Worm (Caenorhabditis elegans) whole organism, young adult: Measurements from ENCODE around the gene nuaf-3.

Source experiments
- B0019.2 ChIP-seq: fragments of 200-800 bp; sonication (Bioruptor generic); conservative IDR thresholded peaks from 2 replicates; pipeline ENCODE4 v1.3.6; 2022; ENCODE audit warnings: missing genetic modification reagents, missing genetic modification characterization, missing compliant biosample characterization
- B0261.1 ChIP-seq: sonication (generic microtip); optimal IDR thresholded peaks from 2 replicates; lab custom pipeline; 2016; ENCODE audit warnings: mild to moderate bottlenecking, missing genetic modification characterization, moderate library complexity, missing compliant biosample characterization
- C17E4.6 ChIP-seq: fragments of 200-800 bp; sonication (Bioruptor generic); IDR thresholded peaks from 2 replicates; pipeline ENCODE4 v1.3.6; 2022; ENCODE audit warnings: missing genetic modification reagents, missing genetic modification characterization, missing compliant biosample characterization
- F10E7.11 ChIP-seq: sonication (generic microtip); optimal IDR thresholded peaks from 2 replicates; lab custom pipeline; 2017; ENCODE audit warnings: mild to moderate bottlenecking, missing genetic modification characterization, moderate library complexity, missing compliant biosample characterization
- F39B2.1 ChIP-seq: fragments of 200-800 bp; sonication (Bioruptor generic); IDR thresholded peaks from 2 replicates; pipeline ENCODE4 v1.3.6; 2022; ENCODE audit warnings: missing genetic modification reagents, missing genetic modification characterization, missing compliant biosample characterization
- F49E8.2 ChIP-seq: sonication (generic microtip); optimal IDR thresholded peaks from 3 replicates; lab custom pipeline; 2017; ENCODE audit warnings: missing genetic modification characterization, mild to moderate bottlenecking, missing compliant biosample characterization, antibody characterized with exemption, moderate library complexity; ENCODE audit not compliant: insufficient read depth
- Y56A3A.18 ChIP-seq: fragments of 200-800 bp; sonication (Bioruptor generic); IDR thresholded peaks from 2 replicates; pipeline ENCODE4 v1.3.6; 2022; ENCODE audit warnings: missing genetic modification reagents, missing genetic modification characterization, missing compliant biosample characterization
- Y67H2A.10 ChIP-seq: fragments of 200-800 bp; sonication (Bioruptor generic); conservative IDR thresholded peaks from 2 replicates; pipeline ENCODE4 v1.3.6; 2022; ENCODE audit warnings: missing genetic modification reagents, missing genetic modification characterization, missing compliant biosample characterization
- ZK185.1 ChIP-seq: sonication (generic microtip); optimal IDR thresholded peaks from 2 replicates; lab custom pipeline; 2016; ENCODE audit warnings: mild to moderate bottlenecking, missing genetic modification characterization, missing compliant biosample characterization; ENCODE audit not compliant: poor library complexity, severe bottlenecking
- akir-1 ChIP-seq: fragments of 200-800 bp; sonication (Bioruptor generic); optimal IDR thresholded peaks from 2 replicates; lab custom pipeline; 2018; ENCODE audit warnings: mild to moderate bottlenecking, missing genetic modification characterization, moderate library complexity, missing compliant biosample characterization
- ama-1 ChIP-seq, 3 experiments: fragments of 150-350 bp in 1 of 3; sonication (generic microtip) in 2 of 3; optimal IDR thresholded peaks; 2 replicates each; lab custom pipeline; 2014 to 2018; ENCODE audit warnings: missing biosample characterization in 2 of 3, missing genetic modification characterization in 2 of 3, missing genetic modification reagents in 2 of 3
- cebp-1 ChIP-seq, 2 experiments: fragments of 200-800 bp in 1 of 2; sonication (Bioruptor generic) in 1 of 2; sonication (generic microtip) in 1 of 2; IDR thresholded peaks in 1 of 2; optimal IDR thresholded peaks in 1 of 2; 2 replicates each; pipeline versions ENCODE4 v1.3.6 to Lab custom; 2017 to 2022; ENCODE audit warnings: missing compliant biosample characterization in 2 of 2, missing genetic modification characterization in 2 of 2, mild to moderate bottlenecking in 1 of 2, missing genetic modification reagents in 1 of 2, moderate library complexity in 1 of 2
- ceh-40 ChIP-seq: fragments of 200-800 bp; sonication (Bioruptor generic); IDR thresholded peaks from 2 replicates; pipeline ENCODE4 v1.3.6; 2022; ENCODE audit warnings: missing genetic modification characterization, missing compliant biosample characterization
- ceh-58 ChIP-seq: fragments of 200-800 bp; sonication (Bioruptor generic); IDR thresholded peaks from 2 replicates; pipeline ENCODE4 v1.3.6; 2022; ENCODE audit warnings: missing genetic modification characterization, missing compliant biosample characterization
- ceh-91 ChIP-seq: fragments of 200-800 bp; sonication (Bioruptor generic); IDR thresholded peaks from 2 replicates; pipeline ENCODE4 v1.3.6; 2022; ENCODE audit warnings: missing genetic modification reagents, missing genetic modification characterization, missing compliant biosample characterization
- die-1 ChIP-seq: sonication (generic microtip); optimal IDR thresholded peaks from 2 replicates; lab custom pipeline; 2016; ENCODE audit warnings: missing genotype, mild to moderate bottlenecking, missing genetic modification characterization, missing compliant biosample characterization
- efl-1 ChIP-seq: fragments of 150-350 bp; optimal IDR thresholded peaks from 2 replicates; lab custom pipeline; 2014; ENCODE audit warnings: missing biosample characterization, missing genetic modification reagents, missing genetic modification characterization
- gei-17 ChIP-seq: fragments of 200-800 bp; sonication (Bioruptor generic); optimal IDR thresholded peaks from 2 replicates; lab custom pipeline; 2018; ENCODE audit warnings: mild to moderate bottlenecking, missing genetic modification characterization, missing compliant biosample characterization
- hlh-26 ChIP-seq: fragments of 200-800 bp; sonication (Bioruptor generic); conservative IDR thresholded peaks from 2 replicates; pipeline ENCODE4 v1.3.6; 2022; ENCODE audit warnings: missing genetic modification reagents, missing genetic modification characterization, missing compliant biosample characterization
- hsf-1 ChIP-seq: fragments of 200-800 bp; sonication (Bioruptor generic); IDR thresholded peaks from 2 replicates; pipeline ENCODE4 v1.3.6; 2022; ENCODE audit warnings: missing genetic modification reagents, missing genetic modification characterization, missing compliant biosample characterization
- lag-1 ChIP-seq: fragments of 200-800 bp; sonication (Bioruptor generic); IDR thresholded peaks from 2 replicates; pipeline ENCODE4 v1.3.6; 2022; ENCODE audit warnings: missing genetic modification reagents, missing genetic modification characterization, missing compliant biosample characterization
- let-526 ChIP-seq: fragments of 200-800 bp; sonication (Bioruptor generic); IDR thresholded peaks from 2 replicates; pipeline ENCODE4 v1.3.6; 2022; ENCODE audit warnings: missing genetic modification reagents, missing genetic modification characterization, missing compliant biosample characterization
- let-607 ChIP-seq, 2 experiments: fragments of 200-800 bp in 1 of 2; sonication (Bioruptor generic) in 1 of 2; sonication (generic microtip) in 1 of 2; optimal IDR thresholded peaks; 2 replicates each; lab custom pipeline; 2016 to 2018; ENCODE audit warnings: mild to moderate bottlenecking in 2 of 2, missing compliant biosample characterization in 2 of 2, missing genetic modification characterization in 2 of 2, moderate library complexity in 2 of 2, missing genotype in 1 of 2
- lin-35 ChIP-seq, 3 experiments: fragments of 150-350 bp in 2 of 3; sonication (generic microtip) in 1 of 3; optimal IDR thresholded peaks; 2 replicates each; lab custom pipeline; 2014 to 2018; ENCODE audit warnings: missing biosample characterization in 3 of 3, missing genetic modification characterization in 3 of 3, missing genetic modification reagents in 3 of 3
- lir-1 ChIP-seq: fragments of 200-800 bp; sonication (Bioruptor generic); conservative IDR thresholded peaks from 2 replicates; pipeline ENCODE4 v1.3.6; 2022; ENCODE audit warnings: missing genetic modification reagents, missing genetic modification characterization, missing compliant biosample characterization
- lsy-27 ChIP-seq: sonication (generic microtip); optimal IDR thresholded peaks from 2 replicates; lab custom pipeline; 2017; ENCODE audit warnings: missing genetic modification characterization, mild to moderate bottlenecking, missing compliant biosample characterization, antibody characterized with exemption, missing genotype, borderline replicate concordance; ENCODE audit not compliant: insufficient read depth
- madf-3 ChIP-seq: fragments of 200-800 bp; sonication (Bioruptor generic); IDR thresholded peaks from 2 replicates; pipeline ENCODE4 v1.3.6; 2022; ENCODE audit warnings: missing genetic modification reagents, missing genetic modification characterization, missing compliant biosample characterization
- madf-6 ChIP-seq: fragments of 200-800 bp; sonication (Bioruptor generic); IDR thresholded peaks from 2 replicates; pipeline ENCODE4 v1.3.6; 2022; ENCODE audit warnings: missing genetic modification reagents, missing genetic modification characterization, missing compliant biosample characterization
- nhr-80 ChIP-seq: sonication (generic microtip); optimal IDR thresholded peaks from 2 replicates; lab custom pipeline; 2016; ENCODE audit warnings: missing genetic modification characterization, missing compliant biosample characterization
- rec-8 ChIP-seq, 2 experiments: sonication (generic microtip); optimal IDR thresholded peaks; 2 replicates each; lab custom pipeline; 2016; ENCODE audit warnings: mild to moderate bottlenecking in 2 of 2, missing genetic modification characterization in 2 of 2, missing genetic modification reagents in 2 of 2, missing genotype in 2 of 2, missing biosample characterization in 1 of 2, missing compliant biosample characterization in 1 of 2, moderate library complexity in 1 of 2
- snpc-1.1 ChIP-seq: sonication (generic microtip); optimal IDR thresholded peaks from 2 replicates; lab custom pipeline; 2017; ENCODE audit warnings: missing genetic modification characterization, mild to moderate bottlenecking, missing compliant biosample characterization, antibody characterized with exemption, moderate library complexity, missing genotype, missing genetic modification reagents; ENCODE audit not compliant: insufficient read depth
- snpc-1.3 ChIP-seq: sonication (generic microtip); optimal IDR thresholded peaks from 2 replicates; lab custom pipeline; 2017; ENCODE audit warnings: missing genetic modification characterization, mild to moderate bottlenecking, missing compliant biosample characterization, antibody characterized with exemption, moderate library complexity, missing genotype, missing genetic modification reagents; ENCODE audit not compliant: insufficient read depth
- snpc-3.4 ChIP-seq: sonication (generic microtip); optimal IDR thresholded peaks from 2 replicates; lab custom pipeline; 2017; ENCODE audit warnings: missing genetic modification characterization, mild to moderate bottlenecking, missing compliant biosample characterization, antibody characterized with exemption, moderate library complexity, missing genotype, missing genetic modification reagents
- tbp1 ChIP-seq: fragments of 200-800 bp; sonication (Bioruptor generic); optimal IDR thresholded peaks from 2 replicates; lab custom pipeline; 2018; ENCODE audit warnings: mild to moderate bottlenecking, missing genetic modification characterization, missing compliant biosample characterization
- tbx-9 ChIP-seq: sonication (generic microtip); optimal IDR thresholded peaks from 2 replicates; lab custom pipeline; 2016; ENCODE audit warnings: borderline replicate concordance, missing genetic modification characterization, inconsistent platforms, missing compliant biosample characterization
- tlf-1 ChIP-seq: fragments of 200-800 bp; sonication (Bioruptor generic); optimal IDR thresholded peaks from 2 replicates; lab custom pipeline; 2018; ENCODE audit warnings: mild to moderate bottlenecking, missing genetic modification characterization, missing compliant biosample characterization
- unc-130 ChIP-seq: sonication (generic microtip); optimal IDR thresholded peaks from 2 replicates; lab custom pipeline; 2016; ENCODE audit warnings: missing genetic modification reagents, missing genetic modification characterization, missing compliant biosample characterization
- xnd-1 ChIP-seq: sonication (generic microtip); optimal IDR thresholded peaks from 2 replicates; lab custom pipeline; 2016; ENCODE audit warnings: missing genotype, missing genetic modification reagents, missing genetic modification characterization, missing compliant biosample characterization
- ztf-6 ChIP-seq: fragments of 200-800 bp; sonication (Bioruptor generic); IDR thresholded peaks from 2 replicates; pipeline ENCODE4 v1.3.6; 2022; ENCODE audit warnings: missing genetic modification reagents, missing genetic modification characterization, missing compliant biosample characterization

The nuaf-3 gene

ce11 chrIV:11142314-11143227 is 41.5 kb upstream of the nuaf-3 start, which contains the start of gene skih-2 (continued):
- TF ChIP-seq ztf-6 (GFP tag; lab: Robert Waterston, UW) (no peak), Y67H2A.10 (GFP tag; lab: Robert Waterston, UW) (no peak), ceh-91 (peak; percentile 73), madf-6 (GFP tag; lab: Robert Waterston, UW) (peak; percentile 95), cebp-1 (GFP tag; IDR thresholded peaks at IDR 0.05; lab: Robert Waterston, UW) (no peak), cebp-1 (tag; optimal IDR thresholded peaks at IDR 0.05; lab: Kevin White, UChicago) (no peak), ZK185.1 (no peak), hsf-1 (GFP tag; lab: Robert Waterston, UW) (peak; percentile 98), Y56A3A.18 (GFP tag; lab: Robert Waterston, UW) (no peak), snpc-3.4 (tag; lab: Kevin White, UChicago) (peak; percentile 14), xnd-1 (tag; lab: Kevin White, UChicago) (peak; percentile 91), akir-1 (GFP tag; lab: Kevin White, UChicago) (no peak), tbp1 (GFP tag; lab: Kevin White, UChicago) (no peak), tbx-9 (tag; lab: Kevin White, UChicago) (no peak), lir-1 (GFP tag; lab: Robert Waterston, UW) (no peak), B0261.1 (no peak), F49E8.2 (tag; lab: Kevin White, UChicago) (peak; percentile 66), let-526 (GFP tag; lab: Robert Waterston, UW) (no peak), ceh-40 (GFP tag; lab: Robert Waterston, UW) (no peak), ceh-58 (no peak), rec-8 (tag; optimal IDR thresholded peaks at IDR 0.05; lab: Kevin White, UChicago) (no peak)

- TF ChIP-seq nhr-80 (tag; lab: Kevin White, UChicago) (no peak), lag-1 (GFP tag; lab: Robert Waterston, UW) (no peak), efl-1 (GFP tag; lab: Kevin White, UChicago) (no peak), B0019.2 (GFP tag; lab: Robert Waterston, UW) (no peak), F39B2.1 (GFP tag; lab: Robert Waterston, UW) (no peak), lin-35 (GFP tag; optimal IDR thresholded peaks at IDR 0.05; lab: Kevin White, UChicago) (no peak), hlh-26 (GFP tag; lab: Robert Waterston, UW) (no peak), lsy-27 (tag; lab: Kevin White, UChicago) (no peak), gei-17 (GFP tag; lab: Kevin White, UChicago) (no peak), F10E7.11 (tag; lab: Kevin White, UChicago) (no peak), die-1 (no peak), madf-3 (GFP tag; lab: Robert Waterston, UW) (no peak), let-607 (tag; optimal IDR thresholded peaks at IDR 0.05; lab: Kevin White, UChicago) (no peak), tlf-1 (GFP tag; lab: Kevin White, UChicago) (no peak), ama-1 (optimal IDR thresholded peaks at IDR 0.05; lab: Kevin White, UChicago) (no peak), ama-1 (GFP tag; optimal IDR thresholded peaks at IDR 0.05; lab: Kevin White, UChicago) (no peak), snpc-1.3 (tag; lab: Kevin White, UChicago) (no peak), unc-130 (no peak), ZK185.1 (no peak), snpc-1.1 (tag; lab: Kevin White, UChicago) (no peak), C17E4.6 (GFP tag; lab: Robert Waterston, UW) (no peak)
- TF ChIP-seq, all 124 proteins: peak for 0
These were observed 41.0 kb upstream of the nuaf-3 start, which contains the start of gene F01G4.4 for ce11 chrIV:11143228-11143444. TSS of gene F01G4.4 (plus strand) at chrIV:11143345.
